Fruit fly (Drosophila melanogaster): ENCODE measurements around the gene Msr-110.

Msr-110 gene

DNA sequence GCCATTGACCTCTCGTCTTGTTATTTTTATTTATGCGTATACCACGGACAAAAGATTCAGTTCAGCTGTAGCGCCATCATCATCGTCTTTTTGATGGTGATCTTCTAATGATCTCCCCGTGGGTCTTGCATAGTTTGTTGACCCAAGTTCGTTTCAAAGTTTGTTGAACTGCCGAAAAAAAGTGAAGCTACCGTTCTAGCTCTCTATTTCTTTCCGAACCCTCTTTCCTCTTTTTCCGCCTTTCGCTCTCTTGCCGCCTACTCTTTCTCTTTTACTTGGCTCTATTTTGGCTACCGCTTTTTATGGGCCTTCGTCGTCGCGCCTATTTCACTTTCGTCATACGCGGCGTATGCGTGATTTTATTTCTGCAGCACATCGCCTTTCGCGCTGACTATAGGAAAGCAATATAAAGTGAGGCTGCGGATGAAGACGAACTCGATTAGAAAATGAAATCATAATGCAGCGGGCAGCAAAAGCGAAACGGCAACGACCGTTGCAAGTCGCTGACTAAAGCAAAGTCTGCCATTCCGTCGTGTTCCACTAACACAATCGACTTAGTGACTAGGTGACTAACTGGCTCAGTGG, 31.7 kb upstream of the Msr-110 start:
- TF ChIP-seq insv (optimal IDR thresholded peaks at IDR 0.05) = no peak

DNA sequence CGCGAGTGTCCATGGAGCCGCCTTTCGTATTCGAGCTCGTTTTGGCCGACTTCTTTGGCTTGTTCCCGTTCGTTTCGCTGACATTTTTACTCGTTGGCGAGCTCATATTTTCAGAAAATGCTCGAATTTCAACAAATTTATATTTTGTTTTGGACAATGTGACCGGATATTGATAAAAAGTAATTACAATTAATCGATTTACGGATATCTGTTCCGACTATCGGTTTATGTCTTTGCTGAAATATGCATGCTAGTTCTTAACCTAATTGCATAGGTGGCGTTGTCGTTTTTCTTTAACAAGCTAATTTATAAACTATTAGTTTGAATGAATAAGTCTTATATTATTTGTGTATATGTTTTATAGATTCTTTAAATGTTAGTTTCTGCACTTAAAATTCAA, 31.0 kb upstream of the Msr-110 start, which contains the start of gene Eaf6:
Eaf6 (minus strand) TSS at position 173 of the 400 bp plus-strand sequence.
- TF ChIP-seq psq (optimal IDR thresholded peaks at IDR 0.05) = no peak
- no peak for TF ChIP-seq h (optimal IDR thresholded peaks at IDR 0.05)
- no peak for TF ChIP-seq Myc (optimal IDR thresholded peaks at IDR 0.05)
- no peak for TF ChIP-seq ttk (optimal IDR thresholded peaks at IDR 0.05)
- TF ChIP-seq Sin3A (optimal IDR thresholded peaks at IDR 0.05) = no peak
- TF ChIP-seq insv (optimal IDR thresholded peaks at IDR 0.05) = no peak

- TF ChIP-seq insv (optimal IDR thresholded peaks at IDR 0.05) = no peak
- TF ChIP-seq psq (optimal IDR thresholded peaks at IDR 0.05) = no peak
- no peak for TF ChIP-seq ttk (optimal IDR thresholded peaks at IDR 0.05)
- no peak for TF ChIP-seq Sin3A (optimal IDR thresholded peaks at IDR 0.05)
- TF ChIP-seq Myc (optimal IDR thresholded peaks at IDR 0.05) = no peak
- no peak for TF ChIP-seq h (optimal IDR thresholded peaks at IDR 0.05)
These were observed 27.3 kb upstream of the Msr-110 start, which contains the start of gene mthl2 for dm6 chr3L:5604490-5604889. mthl2 (plus strand) TSS chr3L:5604790.

DNA sequence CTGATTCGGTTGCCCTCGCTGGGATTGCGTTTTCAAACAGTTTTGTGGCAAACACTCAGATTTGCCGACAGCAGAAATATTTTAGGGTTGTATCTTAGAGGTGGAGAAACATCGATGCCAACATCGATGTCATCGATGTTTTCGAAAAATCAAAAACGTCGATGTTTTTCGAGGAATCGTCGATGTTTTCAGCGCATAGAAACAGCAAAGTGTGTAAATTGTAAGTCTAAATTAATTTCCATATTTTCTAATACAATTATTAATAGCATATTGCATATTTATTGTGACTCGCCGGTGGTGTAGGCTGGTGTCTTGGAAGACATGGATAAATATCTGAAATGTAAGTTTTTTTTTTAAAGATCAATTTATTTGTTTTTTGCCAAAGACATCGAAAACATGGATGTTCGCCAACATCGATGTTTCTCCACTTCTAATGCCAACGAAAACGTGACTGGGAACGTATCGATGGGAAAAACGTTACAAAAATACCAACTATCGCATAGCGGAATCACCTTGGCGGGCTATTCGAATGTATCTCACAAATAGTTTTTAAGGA, 26.8 kb upstream of the Msr-110 start, which contains the start of gene TM9SF3:
TM9SF3 (minus strand) TSS at position 120 of the 556 bp plus-strand sequence.
- TF ChIP-seq psq (optimal IDR thresholded peaks at IDR 0.05) (no peak), Sin3A (optimal IDR thresholded peaks at IDR 0.05) (no peak), insv (optimal IDR thresholded peaks at IDR 0.05) (no peak), ttk (optimal IDR thresholded peaks at IDR 0.05) (no peak), Myc (optimal IDR thresholded peaks at IDR 0.05) (no peak), h (optimal IDR thresholded peaks at IDR 0.05) (no peak)

DNA sequence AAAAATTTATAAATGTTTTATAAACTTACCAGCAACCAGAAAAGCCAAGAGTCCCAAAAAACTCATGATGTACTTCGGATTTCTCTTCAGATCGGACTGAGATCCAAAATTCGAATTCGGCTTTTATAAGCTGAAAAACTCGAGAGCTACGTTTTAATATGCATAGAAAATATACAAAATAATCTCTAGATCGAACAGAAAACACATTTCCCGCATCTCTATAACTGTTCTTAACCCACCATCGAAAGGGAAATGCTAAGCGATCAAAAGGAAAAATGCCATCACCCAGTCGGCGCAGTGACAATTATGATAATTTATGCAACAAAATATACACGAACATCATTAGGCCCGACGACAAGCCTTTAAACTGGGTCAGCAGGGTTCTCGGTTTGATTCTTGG, 22.4 kb upstream of the Msr-110 start, which contains the start of gene CG10591:
CG10591 (minus strand) TSS at position 101 of the 400 bp plus-strand sequence.
- TF ChIP-seq ttk (optimal IDR thresholded peaks at IDR 0.05) (no peak), insv (optimal IDR thresholded peaks at IDR 0.05) (no peak), psq (optimal IDR thresholded peaks at IDR 0.05) (no peak), Myc (optimal IDR thresholded peaks at IDR 0.05) (no peak), h (optimal IDR thresholded peaks at IDR 0.05) (no peak)

dm6 chr3L:5594853-5595593, 17.9 kb upstream of the Msr-110 start, which contains the start of the genes Alp10 and Alp9:
Alp10 (minus strand) TSS chr3L:5595272.
Alp9 (plus strand) TSS chr3L:5595542.
- no peak for TF ChIP-seq h (optimal IDR thresholded peaks at IDR 0.05)
- no peak for TF ChIP-seq insv (optimal IDR thresholded peaks at IDR 0.05)
- TF ChIP-seq psq (optimal IDR thresholded peaks at IDR 0.05) = no peak
- no peak for TF ChIP-seq Myc (optimal IDR thresholded peaks at IDR 0.05)
- no peak for TF ChIP-seq Sin3A (optimal IDR thresholded peaks at IDR 0.05)

dm6 chr3L:5594163-5594715, 17.1 kb upstream of the Msr-110 start:
- no peak for TF ChIP-seq psq (optimal IDR thresholded peaks at IDR 0.05)
- no peak for TF ChIP-seq Sin3A (optimal IDR thresholded peaks at IDR 0.05)
- TF ChIP-seq ttk (optimal IDR thresholded peaks at IDR 0.05) = no peak
- no peak for TF ChIP-seq h (optimal IDR thresholded peaks at IDR 0.05)
- no peak for TF ChIP-seq insv (optimal IDR thresholded peaks at IDR 0.05)
- no peak for TF ChIP-seq Myc (optimal IDR thresholded peaks at IDR 0.05)

- no peak for TF ChIP-seq Myc (optimal IDR thresholded peaks at IDR 0.05)
- TF ChIP-seq Sin3A (optimal IDR thresholded peaks at IDR 0.05) = no peak
- TF ChIP-seq ttk (optimal IDR thresholded peaks at IDR 0.05) = no peak
- no peak for TF ChIP-seq psq (optimal IDR thresholded peaks at IDR 0.05)
- TF ChIP-seq insv (optimal IDR thresholded peaks at IDR 0.05) = no peak
- no peak for TF ChIP-seq h (optimal IDR thresholded peaks at IDR 0.05)
These were observed 15.3 kb upstream of the Msr-110 start, which contains the start of gene spo for dm6 chr3L:5592437-5592836. spo (minus strand) TSS chr3L:5592571.

dm6 chr3L:5583295-5583707, 6.2 kb upstream of the Msr-110 start:
- TF ChIP-seq h (optimal IDR thresholded peaks at IDR 0.05) = no peak
- no peak for TF ChIP-seq Sin3A (optimal IDR thresholded peaks at IDR 0.05)
- no peak for TF ChIP-seq ttk (optimal IDR thresholded peaks at IDR 0.05)
- no peak for TF ChIP-seq Myc (optimal IDR thresholded peaks at IDR 0.05)
- no peak for TF ChIP-seq psq (optimal IDR thresholded peaks at IDR 0.05)
- no peak for TF ChIP-seq insv (optimal IDR thresholded peaks at IDR 0.05)

- TF ChIP-seq insv (optimal IDR thresholded peaks at IDR 0.05) = no peak
- no peak for TF ChIP-seq h (optimal IDR thresholded peaks at IDR 0.05)
- no peak for TF ChIP-seq Sin3A (optimal IDR thresholded peaks at IDR 0.05)
- no peak for TF ChIP-seq psq (optimal IDR thresholded peaks at IDR 0.05)
- TF ChIP-seq Myc (optimal IDR thresholded peaks at IDR 0.05) = no peak
- no peak for TF ChIP-seq ttk (optimal IDR thresholded peaks at IDR 0.05)
These were observed 4.4 kb upstream of the Msr-110 start for dm6 chr3L:5581542-5581941.

- no peak for TF ChIP-seq psq (optimal IDR thresholded peaks at IDR 0.05)
- no peak for TF ChIP-seq Sin3A (optimal IDR thresholded peaks at IDR 0.05)
- TF ChIP-seq Myc (optimal IDR thresholded peaks at IDR 0.05) = no peak
- TF ChIP-seq h (optimal IDR thresholded peaks at IDR 0.05) = no peak
- no peak for TF ChIP-seq insv (optimal IDR thresholded peaks at IDR 0.05)
- TF ChIP-seq ttk (optimal IDR thresholded peaks at IDR 0.05) = no peak
These were observed 3.5 kb upstream of the Msr-110 start for dm6 chr3L:5580490-5581116.

Measured in Kc167 (cell line).